Worm (Caenorhabditis elegans) whole organism, early embryonic: ENCODE data around the gene T08D10.3.

Experiments used
- B0310.2 ChIP-seq: sonication (generic microtip); optimal IDR thresholded peaks from 2 replicates; lab custom pipeline; 2016; ENCODE audit warnings: mild to moderate bottlenecking, missing genetic modification characterization, missing compliant biosample characterization
- F13C5.2 ChIP-seq: sonication (generic microtip); optimal IDR thresholded peaks from 2 replicates; lab custom pipeline; 2017; ENCODE audit warnings: mild to moderate bottlenecking, missing genetic modification characterization, inconsistent platforms, missing compliant biosample characterization
- aly-1 ChIP-seq: sonication (generic microtip); optimal IDR thresholded peaks from 2 replicates; lab custom pipeline; 2016; ENCODE audit warnings: missing genetic modification characterization, missing compliant biosample characterization
- ama-1 ChIP-seq: fragments of 150-350 bp; optimal IDR thresholded peaks from 2 replicates; lab custom pipeline; 2014
- ceh-13 ChIP-seq: fragments of 200-800 bp; sonication (Bioruptor generic); optimal IDR thresholded peaks from 2 replicates; lab custom pipeline; 2018; ENCODE audit warnings: mild to moderate bottlenecking, missing genetic modification characterization, missing compliant biosample characterization
- ceh-36 ChIP-seq: sonication (generic microtip); optimal IDR thresholded peaks from 2 replicates; lab custom pipeline; 2016; ENCODE audit warnings: missing genetic modification characterization, inconsistent platforms, missing compliant biosample characterization
- ets-7 ChIP-seq: sonication (generic microtip); optimal IDR thresholded peaks from 2 replicates; lab custom pipeline; 2016; ENCODE audit warnings: missing genotype, missing genetic modification characterization, missing compliant biosample characterization
- flt-1 ChIP-seq: fragments of 200-800 bp; sonication (Bioruptor generic); IDR thresholded peaks from 2 replicates; pipeline ENCODE4 v1.3.6; 2022; ENCODE audit warnings: missing genetic modification characterization, missing compliant biosample characterization
- hmbx-1 ChIP-seq: sonication (generic microtip); optimal IDR thresholded peaks from 2 replicates; lab custom pipeline; 2016; ENCODE audit warnings: mild to moderate bottlenecking, missing genetic modification characterization, missing compliant biosample characterization
- hmg-4 ChIP-seq: fragments of 200-800 bp; sonication (Bioruptor generic); optimal IDR thresholded peaks from 2 replicates; lab custom pipeline; 2018; ENCODE audit warnings: mild to moderate bottlenecking, missing genetic modification characterization, missing compliant biosample characterization
- hnd-1 ChIP-seq: sonication (generic microtip); optimal IDR thresholded peaks from 2 replicates; lab custom pipeline; 2016; ENCODE audit warnings: missing genetic modification characterization, missing compliant biosample characterization
- pes-1 ChIP-seq: fragments of 200-800 bp; sonication (Bioruptor generic); IDR thresholded peaks from 2 replicates; pipeline ENCODE4 v1.3.6; 2022; ENCODE audit warnings: missing genetic modification reagents, missing genetic modification characterization, missing compliant biosample characterization
- scrt-1 ChIP-seq: fragments of 200-800 bp; sonication (Bioruptor generic); IDR thresholded peaks from 2 replicates; pipeline ENCODE4 v1.3.6; 2022; ENCODE audit warnings: missing genetic modification characterization, missing compliant biosample characterization
- sea-1 ChIP-seq: fragments of 200-800 bp; sonication (Bioruptor generic); conservative IDR thresholded peaks from 2 replicates; pipeline ENCODE4 v1.3.6; 2022; ENCODE audit warnings: missing genetic modification characterization, missing compliant biosample characterization
- tbx-11 ChIP-seq: fragments of 200-800 bp; sonication (Bioruptor generic); IDR thresholded peaks from 2 replicates; pipeline ENCODE4 v1.3.6; 2022; ENCODE audit warnings: missing genetic modification characterization, missing compliant biosample characterization
- tbx-37 ChIP-seq: fragments of 200-800 bp; sonication (Bioruptor generic); conservative IDR thresholded peaks from 2 replicates; pipeline ENCODE4 v1.3.6; 2022; ENCODE audit warnings: missing genetic modification reagents, missing genetic modification characterization, missing compliant biosample characterization
- tra-4 ChIP-seq: sonication (generic microtip); optimal IDR thresholded peaks from 2 replicates; lab custom pipeline; 2017; ENCODE audit warnings: missing genetic modification characterization, missing compliant biosample characterization

The T08D10.3 gene

DNA sequence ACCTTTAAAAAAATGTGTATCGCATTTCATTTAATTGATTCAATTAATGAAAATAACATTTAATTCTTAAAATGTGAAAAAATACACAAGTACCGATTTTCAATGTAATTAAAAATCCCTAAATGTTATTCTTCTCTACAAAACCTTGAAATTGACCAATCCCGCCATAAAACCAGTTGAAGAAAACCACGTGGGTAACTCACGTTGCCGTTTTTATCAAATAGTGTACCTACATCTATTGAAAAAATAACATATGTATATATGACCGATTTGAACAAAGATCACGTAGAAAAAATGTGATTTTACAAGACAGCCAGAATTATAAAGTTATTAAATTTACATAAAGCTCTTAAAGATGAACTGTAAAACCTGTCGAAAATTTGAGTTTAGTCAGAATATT lies 9.9 kb downstream of the T08D10.3 start:
- TF ChIP-seq pes-1 = no peak
- TF ChIP-seq scrt-1 (GFP tag; lab: Robert Waterston, UW) = no peak
- TF ChIP-seq hnd-1 (tag; lab: Kevin White, UChicago) = no peak
- TF ChIP-seq B0310.2 (tag; lab: Kevin White, UChicago) = no peak
- no peak for TF ChIP-seq hmg-4 (GFP tag; lab: Kevin White, UChicago)
- TF ChIP-seq ceh-36 = no peak
- no peak for TF ChIP-seq aly-1 (tag; lab: Kevin White, UChicago)
- no peak for TF ChIP-seq tbx-11
- TF ChIP-seq hmbx-1 (tag; lab: Kevin White, UChicago) = no peak
- TF ChIP-seq ets-7 (tag; lab: Kevin White, UChicago) = no peak
- no peak for TF ChIP-seq ama-1 (lab: Kevin White, UChicago)
- TF ChIP-seq tbx-37 = no peak
- TF ChIP-seq ceh-13 (GFP tag; lab: Kevin White, UChicago) = no peak
- TF ChIP-seq sea-1 (GFP tag; lab: Robert Waterston, UW) = no peak

DNA sequence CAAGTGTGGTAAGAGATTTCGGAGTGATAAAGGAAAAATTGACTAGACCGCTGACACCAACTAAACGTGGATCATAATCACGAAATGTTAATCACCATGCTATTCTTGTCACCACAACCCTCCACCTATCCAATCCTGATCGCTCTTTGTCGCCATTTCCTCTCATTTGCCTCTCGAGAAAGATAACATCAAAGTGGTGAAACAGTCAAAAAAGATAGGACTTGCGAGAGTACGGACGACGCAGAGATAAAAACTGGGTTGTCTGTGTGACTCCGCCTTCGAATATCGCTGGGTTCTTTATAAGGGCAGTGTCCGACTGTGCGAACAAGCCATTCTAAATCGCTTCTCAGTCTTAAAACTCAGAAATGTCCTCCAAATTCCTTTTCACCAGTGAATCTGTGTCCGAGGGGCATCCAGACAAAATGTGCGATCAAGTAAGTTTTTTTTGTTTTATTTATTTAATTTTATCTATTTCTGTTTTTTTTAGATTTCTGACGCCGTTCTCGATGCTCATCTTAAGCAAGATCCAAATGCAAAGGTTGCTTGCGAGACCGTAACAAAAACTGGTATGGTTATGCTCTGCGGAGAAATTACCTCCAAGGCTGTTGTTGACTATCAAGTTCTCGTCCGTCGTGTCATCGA lies 10.6 kb downstream of the T08D10.3 start, which contains the start of gene sams-1:
Gene sams-1, plus strand, starts transcription at position 300 of the 642 bp plus-strand sequence.
- TF ChIP-seq flt-1 = no peak
- no peak for TF ChIP-seq ceh-36
- no peak for TF ChIP-seq tbx-37

DNA sequence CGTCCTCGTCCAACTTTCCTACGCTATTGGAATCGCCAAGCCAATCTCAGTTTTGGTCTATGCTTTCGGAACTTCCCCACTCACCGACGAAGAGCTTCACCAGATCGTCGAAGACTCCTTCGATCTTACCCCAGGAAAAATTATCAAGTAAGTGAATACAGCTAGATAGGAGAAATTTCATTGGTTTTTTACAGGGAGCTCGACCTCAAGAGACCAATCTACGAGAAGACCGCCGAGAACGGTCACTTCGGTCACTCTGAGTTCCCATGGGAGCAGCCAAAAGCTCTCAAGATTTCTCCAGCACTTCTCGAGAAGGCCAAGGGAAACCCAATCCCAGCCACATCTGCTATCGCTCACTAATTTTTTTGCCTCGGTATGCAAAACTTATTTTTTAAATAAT lies 11.8 kb downstream of the T08D10.3 start:
- TF ChIP-seq ets-7 (tag; lab: Kevin White, UChicago) = no peak
- TF ChIP-seq B0310.2 (tag; lab: Kevin White, UChicago) = no peak
- no peak for TF ChIP-seq hmbx-1 (tag; lab: Kevin White, UChicago)
- no peak for TF ChIP-seq flt-1

DNA sequence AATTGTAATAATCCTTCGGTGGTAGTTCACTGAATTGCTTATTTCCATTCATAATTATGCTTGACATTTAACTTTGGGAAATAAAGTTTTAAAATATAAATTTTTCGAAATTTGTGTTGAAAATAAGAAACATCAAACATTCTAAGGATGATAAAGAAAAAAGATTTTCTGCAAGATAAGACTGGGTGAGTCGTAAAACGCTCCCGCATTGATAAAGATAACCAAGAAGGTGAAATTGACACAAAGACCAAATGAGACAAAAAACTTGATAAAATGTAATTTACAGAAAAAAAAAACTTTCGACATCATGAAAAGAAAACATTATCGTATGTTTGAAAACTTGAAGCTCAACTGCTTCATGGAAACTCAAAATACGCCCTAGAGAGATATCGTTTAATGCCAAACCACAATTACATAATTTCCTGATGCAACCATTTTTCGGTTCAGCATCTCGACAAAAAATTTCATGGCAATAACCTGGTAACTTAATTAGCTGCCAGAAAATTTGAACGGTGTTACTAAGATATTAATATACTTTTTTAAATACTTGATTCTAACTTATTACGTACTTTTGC lies 12.9 kb downstream of the T08D10.3 start:
- TF ChIP-seq flt-1 (no peak), ceh-13 (GFP tag; lab: Kevin White, UChicago) (no peak), ets-7 (tag; lab: Kevin White, UChicago) (no peak), tra-4 (tag; lab: Kevin White, UChicago) (no peak), hmg-4 (GFP tag; lab: Kevin White, UChicago) (no peak), sea-1 (GFP tag; lab: Robert Waterston, UW) (no peak), pes-1 (no peak)

DNA sequence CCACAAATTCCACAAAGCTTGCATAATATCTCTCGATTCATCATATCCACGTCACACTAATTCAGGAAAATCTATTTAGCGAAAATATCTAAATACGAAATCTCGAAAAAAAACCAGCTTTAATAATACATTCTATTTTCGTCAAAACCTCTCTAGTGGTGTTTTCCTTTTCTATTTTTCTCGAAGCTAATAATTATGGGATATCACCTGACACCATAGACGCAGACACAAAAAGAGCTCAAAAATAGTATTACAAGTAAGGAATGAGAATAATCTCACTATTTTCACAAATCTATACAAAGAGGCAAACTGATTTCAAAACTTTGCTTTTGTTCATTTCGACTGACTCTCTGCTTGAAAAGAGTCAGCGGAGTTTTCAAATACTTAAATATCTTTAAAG lies 13.9 kb downstream of the T08D10.3 start:
- no peak for TF ChIP-seq pes-1
- no peak for TF ChIP-seq scrt-1 (GFP tag; lab: Robert Waterston, UW)
- no peak for TF ChIP-seq ceh-13 (GFP tag; lab: Kevin White, UChicago)
- no peak for TF ChIP-seq tbx-11
- no peak for TF ChIP-seq sea-1 (GFP tag; lab: Robert Waterston, UW)
- no peak for TF ChIP-seq ceh-36
- TF ChIP-seq aly-1 (tag; lab: Kevin White, UChicago) = no peak
- TF ChIP-seq tbx-37 = no peak
- no peak for TF ChIP-seq F13C5.2 (tag; lab: Kevin White, UChicago)
- no peak for TF ChIP-seq ets-7 (tag; lab: Kevin White, UChicago)
- no peak for TF ChIP-seq tra-4 (tag; lab: Kevin White, UChicago)
- TF ChIP-seq flt-1 = no peak

DNA sequence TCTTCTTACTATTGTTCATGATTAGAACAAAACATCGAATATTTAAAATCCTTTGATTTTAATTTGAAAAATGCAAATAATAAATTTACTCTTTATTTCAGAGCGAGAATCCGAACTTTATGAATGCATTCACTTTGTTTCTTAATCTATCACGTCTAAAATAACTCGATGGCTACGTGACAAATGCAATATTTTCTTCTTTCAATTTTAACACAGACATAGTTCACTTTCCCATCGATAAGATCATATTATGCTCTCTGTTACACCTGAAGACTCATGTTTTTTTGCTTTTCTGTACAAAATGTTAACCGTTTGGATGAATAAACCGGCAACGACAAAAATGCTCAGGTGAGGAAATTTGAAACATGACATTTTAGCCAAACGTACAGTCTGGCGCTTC lies 14.3 kb downstream of the T08D10.3 start:
- no peak for TF ChIP-seq ceh-13 (GFP tag; lab: Kevin White, UChicago)
- TF ChIP-seq ceh-36 = no peak
- no peak for TF ChIP-seq B0310.2 (tag; lab: Kevin White, UChicago)
- no peak for TF ChIP-seq tbx-11
- TF ChIP-seq hmg-4 (GFP tag; lab: Kevin White, UChicago) = no peak
- TF ChIP-seq tra-4 (tag; lab: Kevin White, UChicago) = no peak
- no peak for TF ChIP-seq flt-1

DNA sequence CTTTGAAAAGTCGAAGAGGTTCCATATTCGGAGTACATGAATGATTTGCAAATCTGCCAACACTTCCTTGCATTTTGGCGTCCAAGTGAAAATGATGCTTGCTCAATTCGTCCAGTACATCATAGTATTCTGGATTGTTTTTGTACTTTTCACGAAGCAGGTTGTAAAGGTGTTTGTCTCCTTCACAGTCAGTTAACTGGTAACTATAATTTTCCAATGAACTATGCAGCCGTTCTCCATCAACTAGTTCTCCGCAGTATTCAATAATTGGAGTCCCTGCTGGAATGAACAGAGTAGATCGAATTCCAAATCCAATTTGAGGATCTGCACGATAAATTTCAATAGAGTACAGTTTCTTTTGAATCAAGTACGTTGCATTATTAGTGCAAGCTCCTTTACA lies 16.1 kb downstream of the T08D10.3 start:
- TF ChIP-seq tbx-37 (no peak), ceh-36 (no peak), pes-1 (no peak)

DNA sequence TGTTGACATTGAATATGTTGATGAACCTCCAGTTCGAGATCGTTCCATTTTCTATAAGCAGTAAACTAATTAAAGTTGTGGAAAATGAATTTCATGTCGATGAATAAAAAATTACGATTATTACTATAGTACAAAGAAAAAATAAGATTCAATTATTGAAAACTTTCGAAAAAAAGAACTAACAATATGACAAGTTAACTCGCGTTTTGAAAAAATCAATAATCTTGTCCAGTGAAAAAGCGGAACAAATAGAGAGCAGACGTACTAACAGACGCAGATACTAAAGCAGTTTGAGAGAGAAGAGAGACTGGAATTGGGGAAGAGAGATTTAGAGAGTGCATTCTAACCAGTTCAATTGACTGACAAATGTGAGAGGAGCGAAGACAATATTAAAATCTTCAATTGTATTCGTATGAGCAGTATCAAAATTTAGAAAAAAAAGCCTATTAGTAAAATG lies 19.4 kb downstream of the T08D10.3 start, which contains the start of gene set-6:
Gene set-6, minus strand, starts transcription at position 51 of the 457 bp plus-strand sequence.
- TF ChIP-seq sea-1 (GFP tag; lab: Robert Waterston, UW) (no peak), flt-1 (no peak), tbx-11 (no peak), hnd-1 (tag; lab: Kevin White, UChicago) (no peak)

DNA sequence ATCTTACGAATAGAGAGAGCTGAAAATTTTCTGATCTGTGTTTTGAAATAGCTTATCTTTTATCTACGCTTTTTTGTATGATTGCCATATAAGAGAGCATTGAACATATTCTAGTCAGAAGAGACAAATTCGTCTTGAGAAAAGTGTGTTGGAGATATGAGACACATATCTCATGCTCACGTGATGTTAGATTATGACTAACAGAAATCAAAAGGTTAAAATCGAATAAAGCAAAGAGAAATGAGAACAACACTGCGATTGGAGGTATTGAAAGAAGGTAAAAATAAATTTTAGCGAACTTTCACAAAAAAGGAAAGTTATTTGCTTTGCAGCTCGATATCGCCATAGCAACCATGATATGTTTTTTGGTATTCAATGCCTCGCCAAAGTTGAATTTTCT lies 26.8 kb downstream of the T08D10.3 start, which contains the start of gene nhr-167:
Gene nhr-167, minus strand, starts transcription at position 21 of the 400 bp plus-strand sequence.
- TF ChIP-seq tbx-37 = no peak
- TF ChIP-seq ama-1 (lab: Kevin White, UChicago) = no peak
- no peak for TF ChIP-seq scrt-1 (GFP tag; lab: Robert Waterston, UW)
- no peak for TF ChIP-seq aly-1 (tag; lab: Kevin White, UChicago)
- no peak for TF ChIP-seq B0310.2 (tag; lab: Kevin White, UChicago)
- no peak for TF ChIP-seq ets-7 (tag; lab: Kevin White, UChicago)
- TF ChIP-seq hmbx-1 (tag; lab: Kevin White, UChicago) = no peak
- TF ChIP-seq ceh-13 (GFP tag; lab: Kevin White, UChicago) = no peak
- TF ChIP-seq pes-1 = no peak
- no peak for TF ChIP-seq F13C5.2 (tag; lab: Kevin White, UChicago)
- no peak for TF ChIP-seq tra-4 (tag; lab: Kevin White, UChicago)
- no peak for TF ChIP-seq tbx-11
